Fruit fly (Drosophila melanogaster): Measurements from ENCODE around the gene CG15140.

dm6 chr2L:17263352-17263751 is 22.7 kb upstream of the CG15140 start:
- TF ChIP-seq CG8478 (optimal IDR thresholded peaks at IDR 0.05) (no peak), CTCF (optimal IDR thresholded peaks at IDR 0.05) (no peak)

Measured in S2 (cell line).